Fruit fly (Drosophila melanogaster) whole organism, embryonic: ENCODE results near the gene Mettl5.

ENCODE experiments used
- Atf-2 ChIP-seq: fragments of 200-800 bp; sonication (Bioruptor generic); optimal IDR thresholded peaks from 2 replicates; lab custom pipeline; 2016; ENCODE audit warnings: missing biosample characterization, missing genetic modification characterization
- Atf3 ChIP-seq: fragments of 200-800 bp; sonication (Bioruptor generic); optimal IDR thresholded peaks from 3 replicates; lab custom pipeline; 2016; ENCODE audit warnings: missing biosample characterization, missing genetic modification characterization
- C15 ChIP-seq: fragments of 200-800 bp; sonication (Bioruptor generic); IDR thresholded peaks from 3 replicates; pipeline ENCODE4 v1.3.6; 2022; ENCODE audit warnings: missing biosample characterization, missing genetic modification characterization
- CG10209 ChIP-seq: fragments of 200-800 bp; sonication (Bioruptor generic); optimal IDR thresholded peaks from 3 replicates; lab custom pipeline; 2017; ENCODE audit warnings: missing biosample characterization, mild to moderate bottlenecking, missing genetic modification characterization, missing genetic modification reagents
- CG10979 ChIP-seq: fragments of 200-800 bp; sonication (Bioruptor generic); optimal IDR thresholded peaks from 2 replicates; lab custom pipeline; 2018; ENCODE audit warnings: missing biosample characterization, mild to moderate bottlenecking, missing genetic modification characterization, moderate library complexity
- CG13775 ChIP-seq: fragments of 200-800 bp; sonication (Bioruptor generic); optimal IDR thresholded peaks from 3 replicates; lab custom pipeline; 2017; ENCODE audit warnings: missing biosample characterization, mild to moderate bottlenecking, missing genetic modification characterization
- CG14441 ChIP-seq: fragments of 200-800 bp; sonication (Bioruptor generic); IDR thresholded peaks from 2 replicates; pipeline ENCODE4 v1.3.6; 2022; ENCODE audit warnings: missing biosample characterization, missing genetic modification characterization
- CG14965 ChIP-seq: fragments of 200-800 bp; sonication (Bioruptor generic); optimal IDR thresholded peaks from 2 replicates; lab custom pipeline; 2016; ENCODE audit warnings: missing biosample characterization, missing genetic modification characterization, borderline replicate concordance
- CG17912 ChIP-seq: fragments of 200-800 bp; sonication (Bioruptor generic); optimal IDR thresholded peaks from 2 replicates; lab custom pipeline; 2018; ENCODE audit warnings: missing biosample characterization, mild to moderate bottlenecking, missing genetic modification characterization
- CG18262 ChIP-seq: fragments of 200-800 bp; optimal IDR thresholded peaks from 3 replicates; lab custom pipeline; 2019; ENCODE audit warnings: missing biosample characterization, mild to moderate bottlenecking, missing genetic modification characterization, moderate library complexity
- CG31441 ChIP-seq: fragments of 200-800 bp; sonication (Bioruptor generic); IDR thresholded peaks from 2 replicates; pipeline ENCODE4 v1.3.6; 2022; ENCODE audit warnings: missing biosample characterization, missing genetic modification characterization
- CG33213 ChIP-seq: fragments of 200-800 bp; sonication (Bioruptor generic); optimal IDR thresholded peaks from 3 replicates; lab custom pipeline; 2016; ENCODE audit warnings: missing biosample characterization, missing genetic modification characterization
- CG4707 ChIP-seq: fragments of 200-800 bp; sonication (Bioruptor generic); optimal IDR thresholded peaks from 2 replicates; lab custom pipeline; 2018; ENCODE audit warnings: missing biosample characterization, mild to moderate bottlenecking, missing genetic modification characterization, moderate library complexity
- CG6854 ChIP-seq: fragments of 200-800 bp; sonication (Bioruptor generic); optimal IDR thresholded peaks from 3 replicates; lab custom pipeline; 2017; ENCODE audit warnings: missing biosample characterization, mild to moderate bottlenecking, missing genetic modification characterization
- CG9609 ChIP-seq: fragments of 200-800 bp; sonication (Bioruptor generic); optimal IDR thresholded peaks from 3 replicates; lab custom pipeline; 2016; ENCODE audit warnings: missing biosample characterization, missing genetic modification characterization
- CG9932 ChIP-seq: fragments of 200-800 bp; sonication (Bioruptor generic); IDR thresholded peaks from 2 replicates; pipeline ENCODE4 v1.3.6; 2022; ENCODE audit warnings: missing biosample characterization, missing genetic modification characterization
- D19A ChIP-seq: fragments of 200-800 bp; optimal IDR thresholded peaks from 3 replicates; lab custom pipeline; 2019; ENCODE audit warnings: missing biosample characterization, mild to moderate bottlenecking, missing genetic modification characterization, moderate library complexity
- D19B ChIP-seq: fragments of 200-800 bp; sonication (Bioruptor generic); optimal IDR thresholded peaks from 2 replicates; lab custom pipeline; 2017; ENCODE audit warnings: missing biosample characterization, mild to moderate bottlenecking, missing genetic modification characterization
- Dref ChIP-seq: fragments of 200-800 bp; sonication (Bioruptor generic); IDR thresholded peaks from 2 replicates; pipeline ENCODE4 v1.3.6; 2022; ENCODE audit warnings: missing biosample characterization, missing genetic modification characterization
- Drgx ChIP-seq: fragments of 200-800 bp; sonication (Bioruptor generic); IDR thresholded peaks from 2 replicates; pipeline ENCODE4 v1.3.6; 2022; ENCODE audit warnings: missing biosample characterization, missing genetic modification characterization
- ERR ChIP-seq: fragments of 200-800 bp; sonication (Bioruptor generic); optimal IDR thresholded peaks from 2 replicates; lab custom pipeline; 2016; ENCODE audit warnings: missing biosample characterization, missing genetic modification characterization
- H2.0 ChIP-seq: fragments of 200-800 bp; sonication (Bioruptor generic); IDR thresholded peaks from 2 replicates; pipeline ENCODE4 v1.3.6; 2022; ENCODE audit warnings: missing biosample characterization, missing genetic modification characterization
- MBD-R2 ChIP-seq: fragments of 200-800 bp; sonication (Bioruptor generic); IDR thresholded peaks from 2 replicates; pipeline ENCODE4 v1.3.6; 2022; ENCODE audit warnings: missing biosample characterization, missing genetic modification characterization
- Nf-YA ChIP-seq: fragments of 200-800 bp; sonication (Bioruptor generic); IDR thresholded peaks from 2 replicates; pipeline ENCODE4 v1.3.6; 2022; ENCODE audit warnings: missing biosample characterization, missing genetic modification characterization
- Nf-YB ChIP-seq: fragments of 200-800 bp; sonication (Bioruptor generic); optimal IDR thresholded peaks from 3 replicates; lab custom pipeline; 2019; ENCODE audit warnings: missing biosample characterization, mild to moderate bottlenecking, missing genetic modification characterization, moderate library complexity
- Nf-YC ChIP-seq: fragments of 200-800 bp; optimal IDR thresholded peaks from 3 replicates; lab custom pipeline; 2019; ENCODE audit warnings: missing biosample characterization, mild to moderate bottlenecking, missing genetic modification characterization, moderate library complexity
- PHDP ChIP-seq: fragments of 200-800 bp; sonication (Bioruptor generic); optimal IDR thresholded peaks from 3 replicates; lab custom pipeline; 2018; ENCODE audit warnings: missing biosample characterization, mild to moderate bottlenecking, missing genetic modification characterization, moderate library complexity
- Ptx1 ChIP-seq: fragments of 200-800 bp; sonication (Bioruptor generic); IDR thresholded peaks from 2 replicates; pipeline ENCODE4 v1.3.6; 2022; ENCODE audit warnings: missing biosample characterization, missing genetic modification characterization
- Tbp ChIP-seq: fragments of >200 bp; optimal IDR thresholded peaks from 2 replicates; lab custom pipeline; 2018; ENCODE audit warnings: missing biosample characterization, missing genetic modification characterization
- Trl ChIP-seq, 3 experiments: fragments of >200 bp in 2 of 3; fragments of 200-800 bp in 1 of 3; sonication (Bioruptor generic) in 1 of 3; optimal IDR thresholded peaks; 2 replicates in 1 of 3; 3 replicates in 2 of 3; lab custom pipeline; 2016 to 2017; ENCODE audit warnings: missing biosample characterization in 1 of 3, missing genetic modification characterization in 1 of 3
- Usf ChIP-seq: fragments of 200-800 bp; sonication (Bioruptor generic); optimal IDR thresholded peaks from 2 replicates; lab custom pipeline; 2017; ENCODE audit warnings: missing genotype, missing biosample characterization, missing genetic modification characterization
- Vsx1 ChIP-seq: fragments of 200-800 bp; sonication (Bioruptor generic); optimal IDR thresholded peaks from 2 replicates; lab custom pipeline; 2017; ENCODE audit warnings: missing biosample characterization, mild to moderate bottlenecking, missing genetic modification characterization, missing genetic modification reagents
- al ChIP-seq: fragments of 200-800 bp; sonication (Bioruptor generic); IDR thresholded peaks from 2 replicates; pipeline ENCODE4 v1.3.6; 2022; ENCODE audit warnings: missing biosample characterization, missing genetic modification characterization
- bowl ChIP-seq: fragments of 200-800 bp; sonication (Bioruptor generic); IDR thresholded peaks from 2 replicates; pipeline ENCODE4 v1.3.6; 2022; ENCODE audit warnings: missing biosample characterization, missing genetic modification characterization
- ci ChIP-seq: fragments of 200-800 bp; sonication (Bioruptor generic); IDR thresholded peaks from 3 replicates; pipeline ENCODE4 v1.3.6; 2022; ENCODE audit warnings: missing biosample characterization, missing genetic modification characterization
- dmrt11E ChIP-seq: fragments of 200-800 bp; sonication (Bioruptor generic); optimal IDR thresholded peaks from 3 replicates; lab custom pipeline; 2018; ENCODE audit warnings: missing biosample characterization, mild to moderate bottlenecking, missing genetic modification characterization, moderate library complexity
- grau ChIP-seq: fragments of 200-800 bp; optimal IDR thresholded peaks from 3 replicates; lab custom pipeline; 2019; ENCODE audit warnings: missing biosample characterization, mild to moderate bottlenecking, missing genetic modification characterization, moderate library complexity
- gsb ChIP-seq: fragments of 200-800 bp; sonication (Bioruptor generic); IDR thresholded peaks from 2 replicates; pipeline ENCODE4 v1.3.6; 2022; ENCODE audit warnings: missing biosample characterization, missing genetic modification characterization
- gt ChIP-seq: fragments of 200-800 bp; sonication (Bioruptor generic); IDR thresholded peaks from 2 replicates; pipeline ENCODE4 v1.3.6; 2022; ENCODE audit warnings: missing biosample characterization, missing genetic modification characterization
- hb ChIP-seq: fragments of 200-800 bp; sonication (Bioruptor generic); IDR thresholded peaks from 3 replicates; pipeline ENCODE4 v1.3.6; 2022; ENCODE audit warnings: missing biosample characterization, missing genetic modification characterization; ENCODE audit not compliant: partially characterized antibody
- lbe ChIP-seq: fragments of 200-800 bp; sonication (Bioruptor generic); optimal IDR thresholded peaks from 2 replicates; lab custom pipeline; 2016; ENCODE audit warnings: missing biosample characterization, mild to moderate bottlenecking, missing genetic modification characterization
- lov ChIP-seq, 2 experiments: fragments of 200-800 bp in 1 of 2; fragments of >200 bp in 1 of 2; sonication (Bioruptor generic) in 1 of 2; IDR thresholded peaks in 1 of 2; optimal IDR thresholded peaks in 1 of 2; 2 replicates in 1 of 2; 3 replicates in 1 of 2; pipeline versions ENCODE4 v1.3.6 to Lab custom; 2017 to 2022; ENCODE audit warnings: missing biosample characterization in 1 of 2, missing genetic modification characterization in 1 of 2
- pan ChIP-seq, 4 experiments: fragments of >200 bp in 3 of 4; fragments of 200-800 bp in 1 of 4; sonication (Bioruptor generic) in 1 of 4; optimal IDR thresholded peaks in 3 of 4; IDR thresholded peaks in 1 of 4; 2 replicates each; pipeline versions ENCODE4 v1.3.6 to Lab custom; 2017 to 2022; ENCODE audit warnings: missing biosample characterization in 2 of 4, missing genetic modification characterization in 2 of 4, mixed read lengths in 1 of 4
- pros ChIP-seq: fragments of 200-800 bp; sonication (Bioruptor generic); optimal IDR thresholded peaks from 3 replicates; lab custom pipeline; 2019; ENCODE audit warnings: missing biosample characterization, mild to moderate bottlenecking, missing genetic modification characterization, moderate library complexity
- sens-2 ChIP-seq: fragments of 200-800 bp; sonication (Bioruptor generic); IDR thresholded peaks from 2 replicates; pipeline ENCODE4 v1.3.6; 2022; ENCODE audit warnings: missing biosample characterization, missing genetic modification characterization
- stc ChIP-seq: fragments of 200-800 bp; sonication (Bioruptor generic); IDR thresholded peaks from 2 replicates; pipeline ENCODE4 v1.3.6; 2022; ENCODE audit warnings: missing biosample characterization, missing genetic modification characterization
- tgo ChIP-seq: fragments of 200-800 bp; sonication (Bioruptor generic); IDR thresholded peaks from 3 replicates; pipeline ENCODE4 v1.3.6; 2022; ENCODE audit warnings: missing biosample characterization, missing genetic modification characterization
- unc-4 ChIP-seq: fragments of 200-800 bp; sonication (Bioruptor generic); IDR thresholded peaks from 2 replicates; pipeline ENCODE4 v1.3.6; 2022; ENCODE audit warnings: missing biosample characterization, missing genetic modification characterization; ENCODE audit not compliant: partially characterized antibody
- yki ChIP-seq: fragments of >200 bp; optimal IDR thresholded peaks from 3 replicates; lab custom pipeline; 2018
- z ChIP-seq: fragments of 200-800 bp; sonication (Bioruptor generic); IDR thresholded peaks from 3 replicates; pipeline ENCODE4 v1.3.6; 2022; ENCODE audit warnings: missing biosample characterization, missing genetic modification characterization

Mettl5 gene

DNA sequence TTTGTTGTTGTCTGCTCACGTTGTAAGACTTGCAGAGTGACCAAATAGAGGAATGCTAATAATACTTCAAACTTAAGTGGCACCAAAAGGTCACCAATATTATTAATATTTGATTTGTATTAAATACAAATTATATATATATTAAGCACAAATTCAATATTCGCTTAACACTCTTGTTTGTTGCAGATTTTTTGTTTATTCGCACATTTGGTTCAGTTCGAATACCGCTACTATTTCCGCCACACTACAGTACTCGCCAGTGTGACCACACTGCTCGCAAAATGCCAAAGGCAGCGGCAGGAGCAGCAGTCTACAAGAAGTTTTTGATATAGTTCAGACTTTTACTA, 548 bp downstream of the Mettl5 start, which contains the start of gene Max (continued):
- TF ChIP-seq tgo (GFP tag; lab: Robert Waterston, UW) (peak; percentile 72), CG17912 (GFP tag; lab: Kevin White, UChicago) (peak; percentile 50), CG13775 (peak; percentile 75), Vsx1 (no peak), unc-4 (GFP tag; lab: Robert Waterston, UW) (no peak; the same call in 1 of the 2 replicates), Ptx1 (GFP tag; lab: Robert Waterston, UW) (peak; percentile 67), dmrt11E (tag; lab: Kevin White, UChicago) (peak; percentile 63), bowl (GFP tag; lab: Robert Waterston, UW) (no peak; the same call in 1 of the 2 replicates), CG33213 (peak; percentile 15), Trl (optimal IDR thresholded peaks at IDR 0.05; lab: Kevin White, UChicago) (no peak), Trl (GFP tag; optimal IDR thresholded peaks at IDR 0.05; lab: Kevin White, UChicago) (no peak), Drgx (GFP tag; lab: Robert Waterston, UW) (peak; percentile 35; the same call in 1 of the 2 replicates), CG14441 (peak; percentile 76), al (GFP tag; lab: Robert Waterston, UW) (0 out of 2 replicates have a peak, but pooled peaks have one; percentile 41), pan (optimal IDR thresholded peaks at IDR 0.05; lab: Kevin White, UChicago) (no peak), pan (GFP tag; optimal IDR thresholded peaks at IDR 0.05 in 1 of 2, IDR thresholded peaks at IDR 0.05 in 1 of 2) (peak in 1 of 2 experiments; percentile 83), MBD-R2 (GFP tag; lab: Robert Waterston, UW) (peak; percentile 90), CG9932 (peak; percentile 81), gsb (GFP tag; lab: Robert Waterston, UW) (no peak), hb (GFP tag; lab: Robert Waterston, UW) (no peak), C15 (GFP tag; lab: Robert Waterston, UW) (0 out of 3 replicates have a peak, but pooled peaks have one; percentile 16), CG4707 (GFP tag; lab: Kevin White, UChicago) (no peak), Nf-YC (tag; lab: Kevin White, UChicago) (no peak), CG31441 (GFP tag; lab: Robert Waterston, UW) (peak; percentile 71), CG18262 (tag; lab: Kevin White, UChicago) (peak; percentile 72), z (GFP tag; lab: Robert Waterston, UW) (no peak), PHDP (peak; percentile 83), Tbp (GFP tag; lab: Kevin White, UChicago) (no peak), grau (tag; lab: Kevin White, UChicago) (peak; percentile 77), D19A (tag; lab: Kevin White, UChicago) (peak; percentile 66), CG14965 (GFP tag; lab: Kevin White, UChicago) (no peak), sens-2 (GFP tag; lab: Robert Waterston, UW) (0 out of 2 replicates have a peak, but pooled peaks have one; percentile 20), Atf-2 (no peak), ci (GFP tag; lab: Robert Waterston, UW) (peak; percentile 87), Atf3 (GFP tag; lab: Kevin White, UChicago) (no peak), D19B (GFP tag; lab: Kevin White, UChicago) (peak; percentile 29), CG10979 (tag; lab: Kevin White, UChicago) (peak; percentile 71), lov (optimal IDR thresholded peaks at IDR 0.05; lab: Kevin White, UChicago) (no peak), lov (GFP tag; IDR thresholded peaks at IDR 0.05; lab: Robert Waterston, UW) (0 out of 3 replicates have a peak, but pooled peaks have one; percentile 32), ERR (no peak), H2.0 (GFP tag; lab: Robert Waterston, UW) (peak; percentile 80), Dref (GFP tag; lab: Robert Waterston, UW) (no peak), lbe (GFP tag; lab: Kevin White, UChicago) (peak; percentile 37), Nf-YA (peak; percentile 52), yki (no peak), Usf (GFP tag; lab: Kevin White, UChicago) (no peak), CG10209 (GFP tag; lab: Kevin White, UChicago) (peak; percentile 62), pros (GFP tag; lab: Kevin White, UChicago) (no peak), CG9609 (GFP tag; lab: Kevin White, UChicago) (no peak), gt (no peak), CG6854 (GFP tag; lab: Kevin White, UChicago) (peak; percentile 56), Nf-YB (GFP tag; lab: Kevin White, UChicago) (peak; percentile 53), stc (GFP tag; lab: Robert Waterston, UW) (peak; percentile 49; the same call in 1 of the 2 replicates)
